Fruit fly (Drosophila melanogaster) whole organism, adult: ENCODE measurements around the gene CG14085.
A peak's percentile ranks its signal among the peaks of the same experiment; 100 is the strongest.

ENCODE experiments used
- CG11617 ChIP-seq: fragments of 200-800 bp; sonication (Bioruptor generic); optimal IDR thresholded peaks from 2 replicates; lab custom pipeline; 2017; ENCODE audit warnings: mild to moderate bottlenecking, missing biosample characterization, missing genetic modification reagents, missing genetic modification characterization
- CG12768 ChIP-seq: fragments of 200-800 bp; sonication (Bioruptor generic); optimal IDR thresholded peaks from 2 replicates; lab custom pipeline; 2017; ENCODE audit warnings: missing biosample characterization, missing genetic modification characterization, mild to moderate bottlenecking, moderate library complexity, missing genetic modification reagents
- CG14711 ChIP-seq: fragments of 200-800 bp; sonication (Bioruptor generic); optimal IDR thresholded peaks from 2 replicates; lab custom pipeline; 2018; ENCODE audit warnings: missing biosample characterization, mild to moderate bottlenecking, missing genetic modification characterization, moderate library complexity
- CG1620 ChIP-seq: fragments of 200-800 bp; sonication (Bioruptor generic); optimal IDR thresholded peaks from 2 replicates; lab custom pipeline; 2016; ENCODE audit warnings: missing biosample characterization, missing genetic modification characterization
- CG33017 ChIP-seq: fragments of 200-800 bp; sonication (Bioruptor generic); optimal IDR thresholded peaks from 2 replicates; lab custom pipeline; 2018; ENCODE audit warnings: missing biosample characterization, mild to moderate bottlenecking, missing genetic modification characterization, moderate library complexity
- CG5204 ChIP-seq: fragments of 200-800 bp; sonication (Bioruptor generic); optimal IDR thresholded peaks from 2 replicates; lab custom pipeline; 2016; ENCODE audit warnings: missing biosample characterization, missing genetic modification characterization
- CG7045 ChIP-seq: fragments of 200-800 bp; sonication (Bioruptor generic); optimal IDR thresholded peaks from 2 replicates; lab custom pipeline; 2017; ENCODE audit warnings: missing biosample characterization, mild to moderate bottlenecking, missing genetic modification characterization
- CG7101 ChIP-seq: fragments of 200-800 bp; sonication (Bioruptor generic); optimal IDR thresholded peaks from 2 replicates; lab custom pipeline; 2018; ENCODE audit warnings: missing biosample characterization, mild to moderate bottlenecking, missing genetic modification characterization, moderate library complexity
- Clk ChIP-seq: fragments of 200-800 bp; sonication (Bioruptor generic); optimal IDR thresholded peaks from 2 replicates; lab custom pipeline; 2017; ENCODE audit warnings: missing biosample characterization, missing genetic modification characterization
- Crg-1 ChIP-seq: fragments of 200-800 bp; sonication (Bioruptor generic); optimal IDR thresholded peaks from 2 replicates; lab custom pipeline; 2016; ENCODE audit warnings: missing biosample characterization, missing genetic modification characterization
- Hr96 ChIP-seq: fragments of 200-800 bp; sonication (Bioruptor generic); optimal IDR thresholded peaks from 2 replicates; lab custom pipeline; 2016; ENCODE audit warnings: missing biosample characterization, missing genetic modification characterization
- Mnt ChIP-seq: fragments of 200-800 bp; sonication (Bioruptor generic); optimal IDR thresholded peaks from 2 replicates; lab custom pipeline; 2016; ENCODE audit warnings: missing biosample characterization, mild to moderate bottlenecking, missing genetic modification characterization
- bab1 ChIP-seq: fragments of 200-800 bp; sonication (Bioruptor generic); optimal IDR thresholded peaks from 3 replicates; lab custom pipeline; 2019; ENCODE audit warnings: missing biosample characterization, mild to moderate bottlenecking, missing genetic modification characterization, moderate library complexity
- cic ChIP-seq: fragments of 200-800 bp; sonication (Bioruptor generic); optimal IDR thresholded peaks from 2 replicates; lab custom pipeline; 2017; ENCODE audit warnings: missing biosample characterization, mild to moderate bottlenecking, missing genetic modification characterization, moderate library complexity
- cnc ChIP-seq, 2 experiments: fragments of >200 bp; optimal IDR thresholded peaks; 2 replicates each; lab custom pipeline; 2017
- kay ChIP-seq: fragments of 200-800 bp; sonication (Bioruptor generic); peaks from one replicate; lab custom pipeline; 2016; ENCODE audit warnings: missing biosample characterization, missing genetic modification characterization, borderline replicate concordance
- ovo ChIP-seq: fragments of 200-800 bp; sonication (Bioruptor generic); optimal IDR thresholded peaks from 2 replicates; lab custom pipeline; 2016; ENCODE audit warnings: missing biosample characterization, missing genetic modification characterization
- pad ChIP-seq: fragments of 200-800 bp; sonication (Bioruptor generic); optimal IDR thresholded peaks from 3 replicates; lab custom pipeline; 2017; ENCODE audit warnings: missing biosample characterization, missing genetic modification characterization, mild to moderate bottlenecking, moderate library complexity, missing genetic modification reagents
- tj ChIP-seq: fragments of 200-800 bp; sonication (Bioruptor generic); optimal IDR thresholded peaks from 3 replicates; lab custom pipeline; 2017; ENCODE audit warnings: missing biosample characterization, mild to moderate bottlenecking, missing genetic modification characterization, moderate library complexity
- toe ChIP-seq: fragments of 200-800 bp; sonication (Bioruptor generic); optimal IDR thresholded peaks from 2 replicates; lab custom pipeline; 2016; ENCODE audit warnings: missing biosample characterization, missing genetic modification characterization

The CG14085 gene

DNA sequence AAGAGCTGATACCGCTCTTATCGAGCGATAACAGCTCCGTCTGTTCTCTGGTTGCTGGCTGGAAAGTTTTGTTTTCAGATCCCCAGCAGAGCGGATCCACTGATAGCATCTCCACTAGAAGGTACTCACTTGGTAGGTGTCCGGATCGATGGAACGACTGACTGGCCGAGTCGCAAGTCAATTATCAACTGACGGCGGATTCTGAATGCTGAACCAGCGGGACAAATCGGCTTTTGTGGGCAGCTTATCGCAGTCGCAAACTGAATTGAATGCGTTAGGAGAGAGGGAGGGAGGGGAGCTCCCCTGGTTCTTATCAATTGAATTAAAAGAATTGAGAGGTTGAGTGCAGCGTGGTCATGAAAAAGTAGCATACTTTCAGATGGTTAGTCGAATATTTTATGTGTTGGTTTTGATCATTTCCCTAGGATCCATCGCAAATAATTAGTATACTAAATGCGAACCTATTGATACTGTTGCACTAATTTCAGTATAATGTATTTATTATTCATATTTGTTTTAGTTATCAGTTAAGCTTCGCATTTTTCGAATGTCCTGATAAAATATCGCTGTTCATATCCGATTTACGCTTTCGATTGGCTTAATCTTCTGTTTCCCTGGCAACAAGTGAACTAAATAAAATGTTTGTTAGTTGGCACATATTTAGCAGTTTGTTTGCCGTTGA lies at the start of gene CG14085, which contains the start of gene Aldh7A1:
CG14085 (plus strand) TSS at position 632 of the 682 bp plus-strand sequence.
Aldh7A1 (minus strand) TSS at position 194 of the 682 bp plus-strand sequence.
- no peak for TF ChIP-seq ovo (GFP tag; lab: Kevin White, UChicago)
- TF ChIP-seq pad (GFP tag; lab: Kevin White, UChicago) = peak; percentile 8
- peak; percentile 55 for TF ChIP-seq cic
- peak; percentile 11 for TF ChIP-seq Crg-1 (GFP tag; lab: Kevin White, UChicago)
- TF ChIP-seq Hr96 (GFP tag; lab: Kevin White, UChicago) = peak; percentile 24
- no peak for TF ChIP-seq Clk (GFP tag; lab: Kevin White, UChicago)
- no peak for TF ChIP-seq kay (GFP tag; lab: Kevin White, UChicago)
- TF ChIP-seq Mnt = peak; percentile 49
- TF ChIP-seq CG33017 (tag; lab: Kevin White, UChicago) = no peak
- no peak for TF ChIP-seq CG11617
- peak; percentile 27 for TF ChIP-seq CG5204 (GFP tag; lab: Kevin White, UChicago)
- no peak for TF ChIP-seq bab1 (GFP tag; lab: Kevin White, UChicago)
- TF ChIP-seq CG1620 (GFP tag; lab: Kevin White, UChicago) = no peak
- peak; percentile 2 for TF ChIP-seq CG7101 (tag; lab: Kevin White, UChicago)
- TF ChIP-seq cnc (optimal IDR thresholded peaks at IDR 0.05; lab: Kevin White, UChicago) = no peak
- peak; percentile 48 for TF ChIP-seq tj (GFP tag; lab: Kevin White, UChicago)
- peak; percentile 10 for TF ChIP-seq CG14711 (tag; lab: Kevin White, UChicago)
- TF ChIP-seq CG7045 (GFP tag; lab: Kevin White, UChicago) = no peak
- TF ChIP-seq CG12768 (GFP tag; lab: Kevin White, UChicago) = peak; percentile 69
- TF ChIP-seq toe (GFP tag; lab: Kevin White, UChicago) = no peak

DNA sequence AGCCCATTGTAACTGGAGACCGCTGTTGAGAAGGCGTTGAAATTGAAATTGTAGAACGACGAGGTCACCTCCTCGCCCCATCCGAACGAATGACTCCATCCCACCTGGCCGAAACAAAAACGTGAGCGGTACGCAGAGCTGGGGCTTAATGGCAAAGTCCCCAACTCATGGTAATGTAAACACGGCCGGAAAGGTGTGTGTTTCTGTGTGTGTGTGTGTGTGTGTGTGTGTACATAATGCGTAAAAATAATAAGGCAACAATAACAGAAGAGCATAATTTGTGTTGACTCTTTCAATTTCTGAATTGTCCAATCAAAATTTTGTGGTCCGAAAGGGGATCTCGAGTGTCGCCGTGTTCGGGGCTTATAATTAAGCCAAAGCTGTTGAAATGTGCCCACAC lies 47.7 kb upstream of the CG14085 start:
- TF ChIP-seq pad (GFP tag; lab: Kevin White, UChicago) (no peak), CG7045 (GFP tag; lab: Kevin White, UChicago) (no peak), tj (GFP tag; lab: Kevin White, UChicago) (peak; percentile 24), Crg-1 (GFP tag; lab: Kevin White, UChicago) (no peak), ovo (GFP tag; lab: Kevin White, UChicago) (no peak)

DNA sequence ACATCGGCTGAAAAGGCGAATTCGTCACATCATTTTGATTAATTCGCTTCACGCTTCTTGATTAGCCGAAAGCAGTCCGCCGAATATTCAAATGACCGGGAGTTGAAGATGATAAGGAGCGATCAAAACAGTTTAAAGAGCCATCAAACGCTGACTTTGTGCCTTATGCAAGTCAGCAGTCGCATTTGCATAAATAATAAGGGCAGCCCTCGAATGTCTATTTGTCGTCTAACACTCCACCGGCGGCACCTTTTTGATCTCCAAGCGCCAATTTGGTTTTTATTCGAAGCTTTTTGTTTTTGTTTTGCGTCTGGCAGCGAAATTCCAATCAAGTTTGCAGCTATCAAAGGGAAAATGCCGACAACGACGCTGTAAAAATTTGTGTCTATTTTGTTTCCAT lies 43.5 kb upstream of the CG14085 start:
- TF ChIP-seq ovo (GFP tag; lab: Kevin White, UChicago) = no peak
- TF ChIP-seq CG12768 (GFP tag; lab: Kevin White, UChicago) = no peak
- no peak for TF ChIP-seq CG11617
- no peak for TF ChIP-seq cic
- no peak for TF ChIP-seq CG33017 (tag; lab: Kevin White, UChicago)
- TF ChIP-seq CG7101 (tag; lab: Kevin White, UChicago) = no peak

dm6 chr3L:19228371-19228817 lies 40.8 kb upstream of the CG14085 start:
- TF ChIP-seq ovo (GFP tag; lab: Kevin White, UChicago) = no peak
- no peak for TF ChIP-seq toe (GFP tag; lab: Kevin White, UChicago)
- no peak for TF ChIP-seq tj (GFP tag; lab: Kevin White, UChicago)
- no peak for TF ChIP-seq Clk (GFP tag; lab: Kevin White, UChicago)
- TF ChIP-seq CG33017 (tag; lab: Kevin White, UChicago) = no peak
- TF ChIP-seq CG7045 (GFP tag; lab: Kevin White, UChicago) = no peak
- no peak for TF ChIP-seq CG12768 (GFP tag; lab: Kevin White, UChicago)
- no peak for TF ChIP-seq cic
- TF ChIP-seq kay (GFP tag; lab: Kevin White, UChicago) = no peak
- no peak for TF ChIP-seq CG11617
- TF ChIP-seq CG14711 (tag; lab: Kevin White, UChicago) = no peak
- TF ChIP-seq Mnt = no peak
- TF ChIP-seq CG1620 (GFP tag; lab: Kevin White, UChicago) = no peak
- no peak for TF ChIP-seq Hr96 (GFP tag; lab: Kevin White, UChicago)
- no peak for TF ChIP-seq pad (GFP tag; lab: Kevin White, UChicago)
- TF ChIP-seq bab1 (GFP tag; lab: Kevin White, UChicago) = no peak
- TF ChIP-seq CG5204 (GFP tag; lab: Kevin White, UChicago) = no peak
- no peak for TF ChIP-seq CG7101 (tag; lab: Kevin White, UChicago)
- no peak for TF ChIP-seq cnc (optimal IDR thresholded peaks at IDR 0.05; lab: Kevin White, UChicago)
- TF ChIP-seq Crg-1 (GFP tag; lab: Kevin White, UChicago) = no peak

DNA sequence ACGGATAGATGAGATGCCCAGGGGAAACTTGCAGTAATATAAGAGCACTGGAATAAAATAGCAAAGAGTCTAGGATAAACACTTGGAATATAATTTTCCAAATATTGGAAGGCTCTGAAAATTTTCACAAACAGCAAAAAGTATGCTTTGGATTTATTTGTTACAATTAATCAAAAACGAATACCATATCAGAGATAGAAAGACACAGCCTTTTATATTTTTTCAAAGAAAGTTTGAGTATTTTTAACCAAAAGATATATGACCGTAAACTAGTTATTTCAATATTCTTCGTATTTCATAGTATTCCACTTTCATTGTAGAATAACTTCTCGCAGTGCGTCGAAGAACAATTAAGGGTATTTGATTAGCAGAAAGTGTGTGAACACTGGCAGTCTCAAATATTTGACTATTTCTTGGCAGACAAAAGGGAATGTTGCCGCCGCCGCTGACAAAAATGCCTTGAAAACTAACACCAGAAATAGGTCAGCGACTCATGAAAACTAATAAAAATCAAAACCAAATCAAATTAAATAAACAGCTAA lies 40.2 kb upstream of the CG14085 start:
- no peak for TF ChIP-seq CG14711 (tag; lab: Kevin White, UChicago)
- TF ChIP-seq pad (GFP tag; lab: Kevin White, UChicago) = no peak
- peak; percentile 12 for TF ChIP-seq kay (GFP tag; lab: Kevin White, UChicago)

- no peak for TF ChIP-seq ovo (GFP tag; lab: Kevin White, UChicago)
- no peak for TF ChIP-seq Hr96 (GFP tag; lab: Kevin White, UChicago)
- TF ChIP-seq tj (GFP tag; lab: Kevin White, UChicago) = no peak
- no peak for TF ChIP-seq CG33017 (tag; lab: Kevin White, UChicago)
- no peak for TF ChIP-seq Crg-1 (GFP tag; lab: Kevin White, UChicago)
- TF ChIP-seq cic = no peak
- no peak for TF ChIP-seq bab1 (GFP tag; lab: Kevin White, UChicago)
- TF ChIP-seq cnc (optimal IDR thresholded peaks at IDR 0.05; lab: Kevin White, UChicago) = no peak
- TF ChIP-seq Mnt = no peak
- no peak for TF ChIP-seq pad (GFP tag; lab: Kevin White, UChicago)
- no peak for TF ChIP-seq CG11617
- no peak for TF ChIP-seq CG14711 (tag; lab: Kevin White, UChicago)
- no peak for TF ChIP-seq CG1620 (GFP tag; lab: Kevin White, UChicago)
Observed at dm6 chr3L:19229491-19229890, 39.7 kb upstream of the CG14085 start.
